Fruit fly (Drosophila melanogaster): ENCODE results near the gene CG14325.

Gene CG14325

dm6 chr3R:17595084-17595483 is 31.8 kb upstream of the CG14325 start, which contains the start of gene Sgs5 (continued):
- no peak for TF ChIP-seq trh (GFP tag; optimal IDR thresholded peaks at IDR 0.05)

dm6 chr3R:17596236-17596635 is 30.7 kb upstream of the CG14325 start, which contains the start of gene CG7606:
Gene CG7606, plus strand, starts transcription at chr3R:17596536.
- TF ChIP-seq al (GFP tag; IDR thresholded peaks at IDR 0.05) = no peak
- TF ChIP-seq yki (optimal IDR thresholded peaks at IDR 0.05) = no peak
- no peak for TF ChIP-seq sob (GFP tag; IDR thresholded peaks at IDR 0.05)

dm6 chr3R:17599695-17600094 is 27.2 kb upstream of the CG14325 start:
- no peak for TF ChIP-seq Awh (GFP tag; IDR thresholded peaks at IDR 0.05)
- TF ChIP-seq lmd (GFP tag; IDR thresholded peaks at IDR 0.05) = peak; percentile 6; the same call in 1 of the 2 replicates
- TF ChIP-seq z (GFP tag; IDR thresholded peaks at IDR 0.05) = 0 out of 3 replicates have a peak, but pooled peaks have one; percentile 27
- TF ChIP-seq so (GFP tag; IDR thresholded peaks at IDR 0.05) = no peak
- peak; percentile 83 for TF ChIP-seq Nf-YB (GFP tag; optimal IDR thresholded peaks at IDR 0.05)
- TF ChIP-seq CG3065 (GFP tag; optimal IDR thresholded peaks at IDR 0.05) = no peak
- 0 out of 3 replicates have a peak, but pooled peaks have one; percentile 40 for TF ChIP-seq hb (GFP tag; IDR thresholded peaks at IDR 0.05; ENCODE audit: partially characterized antibody)
- no peak for TF ChIP-seq repo (GFP tag; optimal IDR thresholded peaks at IDR 0.05)
- no peak for TF ChIP-seq en (GFP tag; optimal IDR thresholded peaks at IDR 0.05)
- TF ChIP-seq Dref (GFP tag; IDR thresholded peaks at IDR 0.05) = no peak
- TF ChIP-seq Nf-YC (tag; optimal IDR thresholded peaks at IDR 0.05) = peak; percentile 79
- TF ChIP-seq CG12391 (tag; optimal IDR thresholded peaks at IDR 0.05) = no peak
- no peak for TF ChIP-seq tgo (GFP tag; IDR thresholded peaks at IDR 0.05)
- no peak for TF ChIP-seq emc (GFP tag; optimal IDR thresholded peaks at IDR 0.05)

DNA sequence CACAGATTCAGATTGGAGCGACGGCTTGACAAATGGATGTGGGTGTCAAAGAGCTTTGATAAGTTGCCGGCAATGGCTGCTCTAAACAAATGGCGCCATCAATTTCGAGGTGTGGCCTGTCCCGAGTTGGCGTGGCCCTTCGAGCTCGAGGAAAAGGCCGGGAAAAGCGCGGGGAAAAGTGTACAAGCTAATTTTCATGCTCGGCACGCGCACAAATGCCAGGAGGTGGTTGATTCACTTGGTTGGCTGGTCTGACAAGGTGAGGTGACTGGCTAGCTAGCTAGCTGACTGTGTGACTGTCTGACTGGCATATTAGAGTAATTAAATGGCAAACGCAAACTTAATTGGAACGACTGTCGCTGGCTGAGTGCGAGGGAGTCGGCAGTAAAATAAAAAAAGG is 25.1 kb upstream of the CG14325 start:
- TF ChIP-seq Nf-YC (tag; optimal IDR thresholded peaks at IDR 0.05) = peak; percentile 53
- TF ChIP-seq Med (GFP tag) = peak; percentile 36
- TF ChIP-seq Poxn (GFP tag; IDR thresholded peaks at IDR 0.05) = no peak
- TF ChIP-seq Nf-YB (GFP tag; optimal IDR thresholded peaks at IDR 0.05) = peak; percentile 72

- TF ChIP-seq dmrt11E (tag; optimal IDR thresholded peaks at IDR 0.05) (no peak), CG7987 (GFP tag; optimal IDR thresholded peaks at IDR 0.05) (no peak), Ets65A (GFP tag) (peak; percentile 18), D (optimal IDR thresholded peaks at IDR 0.05) (peak; percentile 95), D (GFP tag; optimal IDR thresholded peaks at IDR 0.05) (no peak), Opbp (GFP tag; IDR thresholded peaks at IDR 0.05; ENCODE audit: partially characterized antibody) (0 out of 3 replicates have a peak, but pooled peaks have one; percentile 9), Chrac-16 (GFP tag; optimal IDR thresholded peaks at IDR 0.05) (no peak), Rfx (GFP tag; IDR thresholded peaks at IDR 0.05) (no peak), prd (optimal IDR thresholded peaks at IDR 0.05) (no peak), prd (GFP tag; IDR thresholded peaks at IDR 0.05) (0 out of 3 replicates have a peak, but pooled peaks have one; percentile 9)
Observed at dm6 chr3R:17602974-17603373, 24.0 kb upstream of the CG14325 start.

DNA sequence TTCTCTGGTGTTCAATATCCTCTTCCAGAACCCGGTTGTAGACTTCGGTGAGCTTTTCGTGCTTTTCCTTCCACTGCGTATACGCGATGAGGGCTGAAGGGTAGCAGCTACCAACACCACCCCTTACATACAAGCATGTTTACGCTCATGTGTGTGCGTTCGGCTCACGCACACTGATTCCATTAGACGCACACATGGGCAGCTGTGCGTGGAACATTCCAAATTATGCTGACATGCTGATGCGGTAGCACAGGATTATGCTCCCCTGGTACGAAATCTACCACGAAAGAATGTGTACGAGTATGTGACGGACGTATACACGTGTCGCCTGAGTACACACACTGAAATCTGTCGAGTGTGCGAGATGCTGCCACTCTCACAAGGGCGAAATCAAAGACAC is 23.2 kb upstream of the CG14325 start:
- TF ChIP-seq chn (GFP tag; optimal IDR thresholded peaks at IDR 0.05) (peak; percentile 18), Adf1 (GFP tag; IDR thresholded peaks at IDR 0.05) (peak; percentile 43; the same call in 1 of the 2 replicates), seq (GFP tag; IDR thresholded peaks at IDR 0.05) (peak; percentile 60; the same call in 1 of the 2 replicates), CG7372 (GFP tag; IDR thresholded peaks at IDR 0.05) (peak; percentile 92), Hey (tag; optimal IDR thresholded peaks at IDR 0.05) (peak; percentile 95), cg (GFP tag; optimal IDR thresholded peaks at IDR 0.05) (peak; percentile 97), abd-A (tag; optimal IDR thresholded peaks at IDR 0.05) (peak; percentile 93), CG2712 (tag; optimal IDR thresholded peaks at IDR 0.05) (no peak), CG15601 (tag; optimal IDR thresholded peaks at IDR 0.05) (no peak), CG9727 (GFP tag; optimal IDR thresholded peaks at IDR 0.05) (no peak), pita (GFP tag; optimal IDR thresholded peaks at IDR 0.05) (peak; percentile 57), Opbp (GFP tag; IDR thresholded peaks at IDR 0.05; ENCODE audit: partially characterized antibody) (peak; percentile 46; the same call in 1 of the 3 replicates), nerfin-1 (tag; optimal IDR thresholded peaks at IDR 0.05) (peak; percentile 94), Dek (tag; optimal IDR thresholded peaks at IDR 0.05) (peak; percentile 23), kni (GFP tag; optimal IDR thresholded peaks at IDR 0.05) (peak; percentile 48)
